Worm (Caenorhabditis elegans) whole organism, L1 larva: ENCODE results near the gene M01G5.1.

ENCODE experiments used
- C34B4.2 ChIP-seq: sonication (generic microtip); optimal IDR thresholded peaks from 2 replicates; lab custom pipeline; 2017; ENCODE audit warnings: mild to moderate bottlenecking, missing genetic modification characterization, missing compliant biosample characterization
- F16B12.6 ChIP-seq: fragments of 150-350 bp; optimal IDR thresholded peaks from 2 replicates; lab custom pipeline; 2014; ENCODE audit warnings: missing biosample characterization, missing genetic modification characterization
- alr-1 ChIP-seq: fragments of 200-800 bp; sonication (Bioruptor generic); optimal IDR thresholded peaks from 2 replicates; lab custom pipeline; 2018; ENCODE audit warnings: borderline replicate concordance, mild to moderate bottlenecking, missing genetic modification characterization, missing compliant biosample characterization
- blmp-1 ChIP-seq: fragments of 150-350 bp; optimal IDR thresholded peaks from 2 replicates; lab custom pipeline; 2014; ENCODE audit warnings: missing biosample characterization, missing genetic modification characterization
- ceh-63 ChIP-seq: fragments of 200-800 bp; sonication (Bioruptor generic); optimal IDR thresholded peaks from 2 replicates; lab custom pipeline; 2018; ENCODE audit warnings: mild to moderate bottlenecking, missing genetic modification characterization, missing compliant biosample characterization
- ceh-82 ChIP-seq, 3 experiments: fragments of 150-350 bp in 1 of 3; sonication (generic microtip) in 2 of 3; optimal IDR thresholded peaks; 2 replicates each; lab custom pipeline; 2014 to 2017; ENCODE audit warnings: missing biosample characterization in 3 of 3, missing genetic modification characterization in 3 of 3
- ceh-90 ChIP-seq: sonication (generic microtip); optimal IDR thresholded peaks from 2 replicates; lab custom pipeline; 2016; ENCODE audit warnings: missing genetic modification characterization, missing compliant biosample characterization
- ces-1 ChIP-seq: fragments of 150-350 bp; optimal IDR thresholded peaks from 2 replicates; lab custom pipeline; 2014; ENCODE audit warnings: missing biosample characterization, missing genetic modification reagents, missing genetic modification characterization
- dpl-1 ChIP-seq, 3 experiments: fragments of 150-350 bp in 2 of 3; sonication (generic microtip) in 1 of 3; optimal IDR thresholded peaks; 2 replicates each; lab custom pipeline; 2014 to 2017; ENCODE audit warnings: missing biosample characterization in 3 of 3, missing genetic modification characterization in 3 of 3, missing genetic modification reagents in 3 of 3
- dsc-1 ChIP-seq: sonication (generic microtip); optimal IDR thresholded peaks from 2 replicates; lab custom pipeline; 2016; ENCODE audit warnings: mild to moderate bottlenecking, missing genetic modification characterization, missing compliant biosample characterization
- efl-1 ChIP-seq, 4 experiments: fragments of 150-350 bp; optimal IDR thresholded peaks in 3 of 4; peaks in 1 of 4; 1 replicate in 1 of 4; 2 replicates in 3 of 4; lab custom pipeline; 2014; ENCODE audit warnings: missing biosample characterization in 2 of 4, missing genetic modification characterization in 2 of 4, missing genetic modification reagents in 2 of 4
- egl-27 ChIP-seq, 2 experiments: fragments of 150-350 bp in 1 of 2; sonication (generic microtip); optimal IDR thresholded peaks; 3 replicates each; lab custom pipeline; 2017 to 2018; ENCODE audit warnings: missing biosample characterization in 2 of 2, missing genetic modification characterization in 2 of 2, missing genetic modification reagents in 2 of 2
- elt-2 ChIP-seq: sonication (generic microtip); optimal IDR thresholded peaks from 2 replicates; lab custom pipeline; 2016; ENCODE audit warnings: missing genetic modification characterization, mild to moderate bottlenecking, inconsistent platforms, missing compliant biosample characterization, missing genetic modification reagents
- elt-3 ChIP-seq, 6 experiments: fragments of 150-350 bp in 1 of 6; sonication (generic microtip); optimal IDR thresholded peaks; 2 replicates each; lab custom pipeline; 2017 to 2018; ENCODE audit warnings: missing biosample characterization in 6 of 6, missing genetic modification characterization in 6 of 6, inconsistent platforms in 1 of 6
- ets-5 ChIP-seq: fragments of 200-800 bp; sonication (Bioruptor generic); IDR thresholded peaks from 2 replicates; pipeline ENCODE4 v1.3.6; 2022; ENCODE audit warnings: missing genetic modification characterization, missing compliant biosample characterization
- fkh-4 ChIP-seq: sonication (generic microtip); optimal IDR thresholded peaks from 2 replicates; lab custom pipeline; 2016; ENCODE audit warnings: missing compliant biosample characterization, missing genetic modification characterization, borderline replicate concordance
- fos-1 ChIP-seq: fragments of 150-350 bp; optimal IDR thresholded peaks from 2 replicates; lab custom pipeline; 2014; ENCODE audit warnings: missing biosample characterization, missing genetic modification characterization
- grh-1 ChIP-seq: fragments of 200-800 bp; sonication (Bioruptor generic); IDR thresholded peaks from 2 replicates; pipeline ENCODE4 v1.3.6; 2022; ENCODE audit warnings: missing genetic modification reagents, missing genetic modification characterization, missing compliant biosample characterization
- hlh-4 ChIP-seq: sonication (generic microtip); optimal IDR thresholded peaks from 2 replicates; lab custom pipeline; 2016; ENCODE audit warnings: mild to moderate bottlenecking, missing genetic modification characterization, missing compliant biosample characterization
- irx-1 ChIP-seq: sonication (generic microtip); optimal IDR thresholded peaks from 2 replicates; lab custom pipeline; 2016; ENCODE audit warnings: missing genetic modification characterization, missing compliant biosample characterization
- isw-1 ChIP-seq: fragments of 200-800 bp; sonication (Bioruptor generic); IDR thresholded peaks from 2 replicates; pipeline ENCODE4 v1.3.6; 2022; ENCODE audit warnings: missing genetic modification characterization, missing compliant biosample characterization
- lin-13 ChIP-seq: fragments of 150-350 bp; optimal IDR thresholded peaks from 2 replicates; lab custom pipeline; 2014; ENCODE audit warnings: missing biosample characterization, missing genetic modification reagents, missing genetic modification characterization
- lin-15B ChIP-seq: fragments of 150-350 bp; sonication (generic microtip); optimal IDR thresholded peaks from 3 replicates; lab custom pipeline; 2014; ENCODE audit warnings: missing biosample characterization, missing genetic modification characterization
- lin-39 ChIP-seq: fragments of 150-350 bp; optimal IDR thresholded peaks from 2 replicates; lab custom pipeline; 2014; ENCODE audit warnings: missing biosample characterization, missing genetic modification reagents, missing genetic modification characterization
- mab-9 ChIP-seq: fragments of 200-800 bp; sonication (Bioruptor generic); IDR thresholded peaks from 2 replicates; pipeline ENCODE4 v1.3.6; 2022; ENCODE audit warnings: missing genetic modification reagents, missing genetic modification characterization, missing compliant biosample characterization
- mdl-1 ChIP-seq, 2 experiments: fragments of 150-350 bp; optimal IDR thresholded peaks; 2 replicates each; lab custom pipeline; 2014 to 2017; ENCODE audit warnings: missing biosample characterization in 2 of 2, missing genetic modification characterization in 2 of 2, inconsistent platforms in 1 of 2
- mef-2 ChIP-seq: fragments of 150-350 bp; optimal IDR thresholded peaks from 2 replicates; lab custom pipeline; 2014; ENCODE audit warnings: missing biosample characterization, missing genetic modification characterization
- mep-1 ChIP-seq: fragments of 150-350 bp; optimal IDR thresholded peaks from 2 replicates; lab custom pipeline; 2014; ENCODE audit warnings: missing biosample characterization, missing genetic modification characterization
- nhr-19 ChIP-seq: fragments of 200-800 bp; sonication (Bioruptor generic); conservative IDR thresholded peaks from 2 replicates; pipeline ENCODE4 v1.3.6; 2022; ENCODE audit warnings: missing genetic modification characterization, missing compliant biosample characterization
- nhr-20 ChIP-seq: sonication (generic microtip); optimal IDR thresholded peaks from 2 replicates; lab custom pipeline; 2016; ENCODE audit warnings: mild to moderate bottlenecking, missing genetic modification characterization, missing compliant biosample characterization
- nhr-71 ChIP-seq: sonication (generic microtip); optimal IDR thresholded peaks from 2 replicates; lab custom pipeline; 2016; ENCODE audit warnings: mild to moderate bottlenecking, missing genetic modification characterization, moderate library complexity, missing compliant biosample characterization
- nhr-76 ChIP-seq: sonication (generic microtip); optimal IDR thresholded peaks from 2 replicates; lab custom pipeline; 2017; ENCODE audit warnings: missing biosample characterization, missing genetic modification characterization
- nhr-77 ChIP-seq: fragments of 150-350 bp; optimal IDR thresholded peaks from 2 replicates; lab custom pipeline; 2014; ENCODE audit warnings: missing biosample characterization, missing genetic modification characterization
- skn-1 ChIP-seq: fragments of 150-350 bp; optimal IDR thresholded peaks from 2 replicates; lab custom pipeline; 2014; ENCODE audit warnings: missing biosample characterization, missing genetic modification characterization
- snu-23 ChIP-seq: sonication (generic microtip); optimal IDR thresholded peaks from 2 replicates; lab custom pipeline; 2016; ENCODE audit warnings: missing genetic modification characterization, missing compliant biosample characterization
- sox-4 ChIP-seq: sonication (generic microtip); optimal IDR thresholded peaks from 2 replicates; lab custom pipeline; 2016; ENCODE audit warnings: missing genetic modification characterization, missing compliant biosample characterization
- sptf-1 ChIP-seq: fragments of 150-350 bp; optimal IDR thresholded peaks from 2 replicates; lab custom pipeline; 2014; ENCODE audit warnings: missing biosample characterization, missing genetic modification characterization
- swsn-7 ChIP-seq: sonication (generic microtip); optimal IDR thresholded peaks from 2 replicates; lab custom pipeline; 2016; ENCODE audit warnings: missing genetic modification characterization, missing compliant biosample characterization
- tlp-1 ChIP-seq: fragments of 150-350 bp; optimal IDR thresholded peaks from 2 replicates; lab custom pipeline; 2014; ENCODE audit warnings: missing biosample characterization, missing genetic modification characterization
- unc-130 ChIP-seq: fragments of 150-350 bp; optimal IDR thresholded peaks from 2 replicates; lab custom pipeline; 2017; ENCODE audit warnings: missing biosample characterization, missing genetic modification characterization, inconsistent platforms
- unc-30 ChIP-seq: sonication (generic microtip); optimal IDR thresholded peaks from 2 replicates; lab custom pipeline; 2017; ENCODE audit warnings: missing biosample characterization, missing genetic modification characterization
- unc-62 ChIP-seq: fragments of 150-350 bp; optimal IDR thresholded peaks from 2 replicates; lab custom pipeline; 2014; ENCODE audit warnings: missing biosample characterization, missing genetic modification reagents, missing genetic modification characterization
- unc-86 ChIP-seq: sonication (generic microtip); optimal IDR thresholded peaks from 2 replicates; lab custom pipeline; 2016; ENCODE audit warnings: missing genetic modification characterization, missing compliant biosample characterization
- vab-15 ChIP-seq: sonication (generic microtip); optimal IDR thresholded peaks from 2 replicates; lab custom pipeline; 2017; ENCODE audit warnings: missing genotype, mild to moderate bottlenecking, missing genetic modification characterization, missing compliant biosample characterization
- zag-1 ChIP-seq: fragments of 150-350 bp; optimal IDR thresholded peaks from 2 replicates; lab custom pipeline; 2014; ENCODE audit warnings: missing biosample characterization, missing genetic modification characterization
- zip-4 ChIP-seq: fragments of 200-800 bp; sonication (Bioruptor generic); optimal IDR thresholded peaks from 2 replicates; lab custom pipeline; 2018; ENCODE audit warnings: mild to moderate bottlenecking, missing genetic modification characterization, moderate library complexity, missing compliant biosample characterization
- ztf-11 ChIP-seq, 2 experiments: sonication (generic microtip); optimal IDR thresholded peaks; 2 replicates each; lab custom pipeline; 2016 to 2017; ENCODE audit warnings: missing genetic modification characterization in 2 of 2, missing biosample characterization in 1 of 2, missing compliant biosample characterization in 1 of 2

Gene M01G5.1

DNA sequence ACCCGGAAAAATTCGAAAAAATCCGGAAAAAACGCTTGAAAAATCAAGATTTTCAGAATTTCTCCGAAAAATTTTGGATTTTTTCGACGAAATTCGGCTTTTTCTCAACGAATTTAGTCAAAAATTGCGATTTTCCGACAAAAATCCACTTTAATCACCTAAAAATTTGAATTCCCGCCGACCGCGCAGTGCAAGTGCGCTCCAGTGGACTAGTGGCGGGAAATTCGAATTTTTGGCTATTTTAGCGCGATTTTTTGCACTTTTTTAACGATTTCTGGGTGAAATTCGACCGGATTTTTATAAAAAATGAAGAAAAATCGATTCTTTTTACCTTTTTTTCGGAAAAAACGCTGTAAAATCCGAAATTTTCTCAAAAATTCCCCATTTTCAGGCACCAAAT is 38.2 kb downstream of the M01G5.1 start:
- TF ChIP-seq efl-1 (optimal IDR thresholded peaks at IDR 0.05; lab: Kevin White, UChicago) (no peak), efl-1 (GFP tag; optimal IDR thresholded peaks at IDR 0.05 in 1 of 2; lab: Kevin White, UChicago) (peak; percentile 8 to 45), ceh-63 (no peak), F16B12.6 (no peak), nhr-19 (GFP tag; lab: Robert Waterston, UW) (no peak), unc-30 (tag; lab: Kevin White, UChicago) (no peak), nhr-20 (tag; lab: Kevin White, UChicago) (no peak)

DNA sequence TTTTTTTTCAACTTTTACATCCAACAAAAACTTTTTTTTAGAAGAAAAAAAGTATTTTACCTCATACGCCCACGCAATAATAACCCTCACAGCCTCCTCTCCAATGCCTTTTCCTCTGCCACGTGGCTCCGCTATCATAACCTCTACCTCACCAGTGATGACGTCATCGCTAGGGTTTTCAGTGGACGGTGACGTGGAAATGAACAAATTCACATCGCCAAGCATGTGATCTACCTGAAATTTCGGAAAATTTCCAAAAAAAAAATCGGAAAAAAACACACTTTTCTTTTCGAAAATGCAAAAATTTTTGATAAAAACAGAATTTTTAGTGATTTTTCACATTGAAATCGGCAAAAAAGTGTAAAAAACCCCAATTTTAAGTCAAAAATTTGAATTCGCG is 43.2 kb downstream of the M01G5.1 start:
- TF ChIP-seq C34B4.2 (tag; lab: Kevin White, UChicago) (no peak), unc-130 (tag; lab: Kevin White, UChicago) (no peak), ceh-90 (tag; lab: Kevin White, UChicago) (no peak), grh-1 (no peak), F16B12.6 (no peak), mdl-1 (tag; optimal IDR thresholded peaks at IDR 0.05; lab: Kevin White, UChicago) (no peak), ceh-82 (tag; optimal IDR thresholded peaks at IDR 0.05; lab: Kevin White, UChicago) (no peak), alr-1 (tag; lab: Kevin White, UChicago) (no peak), zip-4 (GFP tag; lab: Kevin White, UChicago) (no peak), sptf-1 (no peak), mef-2 (tag; lab: Kevin White, UChicago) (no peak), blmp-1 (tag; lab: Kevin White, UChicago) (no peak)

DNA sequence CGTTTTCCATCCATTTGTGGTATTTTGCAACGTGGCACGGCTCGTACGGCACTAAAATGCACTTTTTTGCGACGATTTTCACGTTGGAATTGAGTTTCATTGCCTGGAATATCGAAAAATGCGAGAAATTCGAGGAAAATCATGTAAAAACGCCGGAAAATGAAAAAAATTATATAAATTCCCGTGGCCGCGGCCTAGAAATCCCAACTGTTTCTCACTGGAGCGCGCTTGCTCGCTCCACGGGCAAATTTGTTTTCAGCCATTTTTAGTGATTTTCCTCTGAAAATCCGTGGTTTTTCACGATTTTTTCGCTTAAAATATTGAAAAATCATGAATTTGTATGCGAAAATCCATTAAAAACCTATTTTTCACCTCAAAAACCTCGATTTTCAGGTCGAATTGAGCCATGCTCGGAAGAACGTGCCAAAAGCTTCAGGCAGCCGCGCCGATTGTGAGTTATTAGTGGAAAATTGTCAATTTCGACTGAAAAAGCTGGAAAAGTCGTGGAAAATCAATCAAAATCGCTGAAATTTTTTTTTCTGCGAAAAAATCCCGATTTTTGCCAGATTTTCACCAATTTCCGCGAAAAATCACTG is 44.0 kb downstream of the M01G5.1 start, which contains the start of the genes Y67D2.5 and cisd-3.2:
Gene Y67D2.5, minus strand, starts transcription at position 145 of the 596 bp plus-strand sequence.
Gene cisd-3.2, plus strand, starts transcription at position 394 of the 596 bp plus-strand sequence.
- peak; percentile 67 for TF ChIP-seq irx-1 (tag; lab: Kevin White, UChicago)
- TF ChIP-seq fos-1 (tag; lab: Kevin White, UChicago) = no peak
- TF ChIP-seq nhr-71 (tag; lab: Kevin White, UChicago) = no peak
- peak; percentile 21; the same call in 1 of the 2 replicates for TF ChIP-seq isw-1 (GFP tag; lab: Robert Waterston, UW)
- no peak for TF ChIP-seq unc-86 (tag; lab: Kevin White, UChicago)
- TF ChIP-seq nhr-20 (tag; lab: Kevin White, UChicago) = no peak
- no peak for TF ChIP-seq mdl-1 (tag; optimal IDR thresholded peaks at IDR 0.05; lab: Kevin White, UChicago)
- TF ChIP-seq snu-23 (GFP tag; lab: Kevin White, UChicago) = peak; percentile 45
- no peak for TF ChIP-seq vab-15 (tag; lab: Kevin White, UChicago)
- peak; percentile 35 for TF ChIP-seq fkh-4 (tag; lab: Kevin White, UChicago)
- no peak for TF ChIP-seq blmp-1 (tag; lab: Kevin White, UChicago)
- TF ChIP-seq ztf-11 (tag; optimal IDR thresholded peaks at IDR 0.05; lab: Kevin White, UChicago) = peak in 1 of 2 experiments; percentile 55
- no peak for TF ChIP-seq unc-62 (GFP tag; lab: Kevin White, UChicago)
- TF ChIP-seq dpl-1 (GFP tag; optimal IDR thresholded peaks at IDR 0.05; lab: Kevin White, UChicago) = peak in 2 of 3 experiments; percentile 22 to 51
- peak; percentile 6 for TF ChIP-seq swsn-7 (tag; lab: Kevin White, UChicago)
- TF ChIP-seq unc-130 (tag; lab: Kevin White, UChicago) = no peak
- peak; percentile 43 for TF ChIP-seq dsc-1 (tag; lab: Kevin White, UChicago)
- peak; percentile 83 for TF ChIP-seq ceh-90 (tag; lab: Kevin White, UChicago)
- TF ChIP-seq zag-1 (tag; lab: Kevin White, UChicago) = no peak
- TF ChIP-seq elt-2 (tag; lab: Kevin White, UChicago) = no peak
- TF ChIP-seq tlp-1 (tag; lab: Kevin White, UChicago) = no peak
- TF ChIP-seq C34B4.2 (tag; lab: Kevin White, UChicago) = no peak
- peak; percentile 38 for TF ChIP-seq lin-13 (GFP tag; lab: Kevin White, UChicago)
- no peak for TF ChIP-seq lin-39 (tag; lab: Kevin White, UChicago)
- TF ChIP-seq egl-27 (tag; optimal IDR thresholded peaks at IDR 0.05; lab: Kevin White, UChicago) = no peak
- no peak for TF ChIP-seq nhr-77 (tag; lab: Kevin White, UChicago)
- TF ChIP-seq hlh-4 (tag; lab: Kevin White, UChicago) = no peak
- TF ChIP-seq mep-1 (tag; lab: Kevin White, UChicago) = peak; percentile 56
- peak; percentile 59 for TF ChIP-seq lin-15B (tag; lab: Kevin White, UChicago)
- TF ChIP-seq nhr-76 (tag; lab: Kevin White, UChicago) = no peak
- peak; percentile 19 to 56 for TF ChIP-seq efl-1 (optimal IDR thresholded peaks at IDR 0.05; lab: Kevin White, UChicago)
- peak; percentile 61 to 93 for TF ChIP-seq efl-1 (GFP tag; optimal IDR thresholded peaks at IDR 0.05 in 1 of 2; lab: Kevin White, UChicago)
- TF ChIP-seq mab-9 (GFP tag; lab: Robert Waterston, UW) = no peak
- no peak for TF ChIP-seq ets-5 (GFP tag; lab: Robert Waterston, UW)
- TF ChIP-seq sox-4 (tag; lab: Kevin White, UChicago) = no peak
- no peak for TF ChIP-seq elt-3 (tag; optimal IDR thresholded peaks at IDR 0.05; lab: Kevin White, UChicago)
- no peak for TF ChIP-seq ces-1 (GFP tag; lab: Kevin White, UChicago)
- peak; percentile 21 for TF ChIP-seq skn-1
